Worm (Caenorhabditis elegans) whole organism, young adult: ENCODE data around the gene C34C6.9.

ENCODE experiments used
- B0336.3 ChIP-seq: fragments of 200-800 bp; sonication (Bioruptor generic); IDR thresholded peaks from 2 replicates; pipeline ENCODE4 v1.3.6; 2022; ENCODE audit warnings: missing genetic modification characterization, missing compliant biosample characterization
- D2030.7 ChIP-seq: fragments of 200-800 bp; sonication (Bioruptor generic); IDR thresholded peaks from 2 replicates; pipeline ENCODE4 v1.3.6; 2022; ENCODE audit warnings: missing genetic modification reagents, missing genetic modification characterization, missing compliant biosample characterization
- F22D6.2 ChIP-seq: sonication (generic microtip); optimal IDR thresholded peaks from 2 replicates; lab custom pipeline; 2016; ENCODE audit warnings: mild to moderate bottlenecking, missing genetic modification characterization, missing compliant biosample characterization
- F55B11.4 ChIP-seq: sonication (generic microtip); optimal IDR thresholded peaks from 2 replicates; lab custom pipeline; 2016; ENCODE audit warnings: missing compliant biosample characterization, missing genetic modification characterization, borderline replicate concordance; ENCODE audit not compliant: insufficient read depth
- F57A8.1 ChIP-seq: fragments of 200-800 bp; sonication (Bioruptor generic); optimal IDR thresholded peaks from 2 replicates; lab custom pipeline; 2018; ENCODE audit warnings: mild to moderate bottlenecking, missing genetic modification characterization, moderate library complexity, missing compliant biosample characterization
- K12H6.12 ChIP-seq: fragments of 200-800 bp; sonication (Bioruptor generic); optimal IDR thresholded peaks from 2 replicates; lab custom pipeline; 2018; ENCODE audit warnings: mild to moderate bottlenecking, missing genetic modification characterization, missing compliant biosample characterization
- T07F8.4 ChIP-seq: sonication (generic microtip); optimal IDR thresholded peaks from 2 replicates; lab custom pipeline; 2016; ENCODE audit warnings: mild to moderate bottlenecking, missing genetic modification characterization, moderate library complexity, missing compliant biosample characterization
- Y53G8AR.9 ChIP-seq: fragments of 200-800 bp; sonication (Bioruptor generic); conservative IDR thresholded peaks from 2 replicates; pipeline ENCODE4 v1.3.6; 2022; ENCODE audit warnings: missing genetic modification reagents, missing genetic modification characterization, missing compliant biosample characterization
- Y56A3A.18 ChIP-seq: fragments of 200-800 bp; sonication (Bioruptor generic); IDR thresholded peaks from 2 replicates; pipeline ENCODE4 v1.3.6; 2022; ENCODE audit warnings: missing genetic modification reagents, missing genetic modification characterization, missing compliant biosample characterization
- Y79H2A.3 ChIP-seq: fragments of 200-800 bp; sonication (Bioruptor generic); conservative IDR thresholded peaks from 2 replicates; pipeline ENCODE4 v1.3.6; 2022; ENCODE audit warnings: missing genetic modification reagents, missing genetic modification characterization, missing compliant biosample characterization
- Y95B8A.8 ChIP-seq: fragments of 200-800 bp; sonication (Bioruptor generic); IDR thresholded peaks from 2 replicates; pipeline ENCODE4 v1.3.6; 2022; ENCODE audit warnings: missing genetic modification reagents, missing genetic modification characterization, missing compliant biosample characterization
- ama-1 ChIP-seq, 3 experiments: fragments of 150-350 bp in 1 of 3; sonication (generic microtip) in 2 of 3; optimal IDR thresholded peaks; 2 replicates each; lab custom pipeline; 2014 to 2018; ENCODE audit warnings: missing biosample characterization in 2 of 3, missing genetic modification characterization in 2 of 3, missing genetic modification reagents in 2 of 3
- atf-7 ChIP-seq: sonication (generic microtip); optimal IDR thresholded peaks from 2 replicates; lab custom pipeline; 2017; ENCODE audit warnings: mild to moderate bottlenecking, missing genetic modification characterization, missing compliant biosample characterization
- attf-6 ChIP-seq: fragments of 200-800 bp; sonication (Bioruptor generic); IDR thresholded peaks from 2 replicates; pipeline ENCODE4 v1.3.6; 2022; ENCODE audit warnings: missing genetic modification reagents, missing genetic modification characterization, missing compliant biosample characterization
- bed-2 ChIP-seq: fragments of 200-800 bp; sonication (Bioruptor generic); IDR thresholded peaks from 2 replicates; pipeline ENCODE4 v1.3.6; 2022; ENCODE audit warnings: missing genetic modification reagents, missing genetic modification characterization, missing compliant biosample characterization
- cebp-1 ChIP-seq, 2 experiments: fragments of 200-800 bp in 1 of 2; sonication (Bioruptor generic) in 1 of 2; sonication (generic microtip) in 1 of 2; IDR thresholded peaks in 1 of 2; optimal IDR thresholded peaks in 1 of 2; 2 replicates each; pipeline versions ENCODE4 v1.3.6 to Lab custom; 2017 to 2022; ENCODE audit warnings: missing compliant biosample characterization in 2 of 2, missing genetic modification characterization in 2 of 2, mild to moderate bottlenecking in 1 of 2, missing genetic modification reagents in 1 of 2, moderate library complexity in 1 of 2
- ceh-100 ChIP-seq: fragments of 200-800 bp; sonication (Bioruptor generic); IDR thresholded peaks from 2 replicates; pipeline ENCODE4 v1.3.6; 2022; ENCODE audit warnings: missing genetic modification reagents, missing genetic modification characterization, missing compliant biosample characterization
- ceh-27 ChIP-seq: fragments of 200-800 bp; sonication (Bioruptor generic); optimal IDR thresholded peaks from 2 replicates; lab custom pipeline; 2018; ENCODE audit warnings: mild to moderate bottlenecking, missing genetic modification characterization, moderate library complexity, missing compliant biosample characterization
- ceh-40 ChIP-seq: fragments of 200-800 bp; sonication (Bioruptor generic); IDR thresholded peaks from 2 replicates; pipeline ENCODE4 v1.3.6; 2022; ENCODE audit warnings: missing genetic modification characterization, missing compliant biosample characterization
- ceh-58 ChIP-seq: fragments of 200-800 bp; sonication (Bioruptor generic); IDR thresholded peaks from 2 replicates; pipeline ENCODE4 v1.3.6; 2022; ENCODE audit warnings: missing genetic modification characterization, missing compliant biosample characterization
- ceh-79 ChIP-seq: sonication (generic microtip); optimal IDR thresholded peaks from 2 replicates; lab custom pipeline; 2017; ENCODE audit warnings: mild to moderate bottlenecking, missing genetic modification characterization, missing compliant biosample characterization
- egrh-3 ChIP-seq: fragments of 200-800 bp; sonication (Bioruptor generic); IDR thresholded peaks from 2 replicates; pipeline ENCODE4 v1.3.6; 2022; ENCODE audit warnings: missing genetic modification reagents, missing genetic modification characterization, missing compliant biosample characterization
- ets-4 ChIP-seq: fragments of 200-800 bp; sonication (Bioruptor generic); optimal IDR thresholded peaks from 2 replicates; lab custom pipeline; 2018; ENCODE audit warnings: mild to moderate bottlenecking, missing genetic modification characterization, missing compliant biosample characterization
- gei-17 ChIP-seq: fragments of 200-800 bp; sonication (Bioruptor generic); optimal IDR thresholded peaks from 2 replicates; lab custom pipeline; 2018; ENCODE audit warnings: mild to moderate bottlenecking, missing genetic modification characterization, missing compliant biosample characterization
- him-1 ChIP-seq: sonication (generic microtip); optimal IDR thresholded peaks from 2 replicates; lab custom pipeline; 2016; ENCODE audit warnings: missing genotype, missing genetic modification reagents, missing genetic modification characterization, missing compliant biosample characterization
- hlh-12 ChIP-seq: sonication (generic microtip); optimal IDR thresholded peaks from 2 replicates; lab custom pipeline; 2016; ENCODE audit warnings: missing genetic modification characterization, missing compliant biosample characterization
- hlh-26 ChIP-seq: fragments of 200-800 bp; sonication (Bioruptor generic); conservative IDR thresholded peaks from 2 replicates; pipeline ENCODE4 v1.3.6; 2022; ENCODE audit warnings: missing genetic modification reagents, missing genetic modification characterization, missing compliant biosample characterization
- hrde-1 ChIP-seq: sonication (generic microtip); optimal IDR thresholded peaks from 2 replicates; lab custom pipeline; 2016; ENCODE audit warnings: missing genetic modification characterization, mild to moderate bottlenecking, missing compliant biosample characterization, moderate library complexity, missing genotype, missing genetic modification reagents, borderline replicate concordance
- hsf-1 ChIP-seq: fragments of 200-800 bp; sonication (Bioruptor generic); IDR thresholded peaks from 2 replicates; pipeline ENCODE4 v1.3.6; 2022; ENCODE audit warnings: missing genetic modification reagents, missing genetic modification characterization, missing compliant biosample characterization
- let-526 ChIP-seq: fragments of 200-800 bp; sonication (Bioruptor generic); IDR thresholded peaks from 2 replicates; pipeline ENCODE4 v1.3.6; 2022; ENCODE audit warnings: missing genetic modification reagents, missing genetic modification characterization, missing compliant biosample characterization
- lin-26 ChIP-seq: fragments of 200-800 bp; sonication (Bioruptor generic); IDR thresholded peaks from 2 replicates; pipeline ENCODE4 v1.3.6; 2022; ENCODE audit warnings: missing genetic modification reagents, missing genetic modification characterization, missing compliant biosample characterization
- lin-40 ChIP-seq: sonication (generic microtip); optimal IDR thresholded peaks from 2 replicates; lab custom pipeline; 2016; ENCODE audit warnings: missing genetic modification characterization, mild to moderate bottlenecking, missing compliant biosample characterization, missing genotype, missing genetic modification reagents
- lin-54 ChIP-seq: fragments of 200-800 bp; sonication (Bioruptor generic); optimal IDR thresholded peaks from 2 replicates; lab custom pipeline; 2018; ENCODE audit warnings: mild to moderate bottlenecking, missing genetic modification characterization, missing compliant biosample characterization
- lsl-1 ChIP-seq: fragments of 200-800 bp; sonication (Bioruptor generic); optimal IDR thresholded peaks from 2 replicates; lab custom pipeline; 2018; ENCODE audit warnings: mild to moderate bottlenecking, missing genetic modification characterization, moderate library complexity, missing compliant biosample characterization
- madf-6 ChIP-seq: fragments of 200-800 bp; sonication (Bioruptor generic); IDR thresholded peaks from 2 replicates; pipeline ENCODE4 v1.3.6; 2022; ENCODE audit warnings: missing genetic modification reagents, missing genetic modification characterization, missing compliant biosample characterization
- mes-4 ChIP-seq: sonication (generic microtip); optimal IDR thresholded peaks from 2 replicates; lab custom pipeline; 2016; ENCODE audit warnings: missing genotype, missing genetic modification characterization, missing compliant biosample characterization
- mxl-1 ChIP-seq: sonication (generic microtip); optimal IDR thresholded peaks from 2 replicates; lab custom pipeline; 2016; ENCODE audit warnings: missing genetic modification characterization, missing compliant biosample characterization
- nhr-27 ChIP-seq: fragments of 200-800 bp; sonication (Bioruptor generic); optimal IDR thresholded peaks from 2 replicates; lab custom pipeline; 2018; ENCODE audit warnings: mild to moderate bottlenecking, missing genetic modification characterization, moderate library complexity, missing compliant biosample characterization
- snpc-1.3 ChIP-seq: sonication (generic microtip); optimal IDR thresholded peaks from 2 replicates; lab custom pipeline; 2017; ENCODE audit warnings: missing genetic modification characterization, mild to moderate bottlenecking, missing compliant biosample characterization, antibody characterized with exemption, moderate library complexity, missing genotype, missing genetic modification reagents; ENCODE audit not compliant: insufficient read depth
- unc-130 ChIP-seq: sonication (generic microtip); optimal IDR thresholded peaks from 2 replicates; lab custom pipeline; 2016; ENCODE audit warnings: missing genetic modification reagents, missing genetic modification characterization, missing compliant biosample characterization
- ztf-18 ChIP-seq: sonication (generic microtip); optimal IDR thresholded peaks from 2 replicates; lab custom pipeline; 2016; ENCODE audit warnings: missing genotype, mild to moderate bottlenecking, missing genetic modification characterization, missing compliant biosample characterization
- ztf-25 ChIP-seq: fragments of 200-800 bp; sonication (Bioruptor generic); IDR thresholded peaks from 2 replicates; pipeline ENCODE4 v1.3.6; 2022; ENCODE audit warnings: missing genetic modification reagents, missing genetic modification characterization, missing compliant biosample characterization
- ztf-26 ChIP-seq: sonication (generic microtip); optimal IDR thresholded peaks from 2 replicates; lab custom pipeline; 2017; ENCODE audit warnings: missing genetic modification characterization, missing compliant biosample characterization
- ztf-28 ChIP-seq: fragments of 200-800 bp; sonication (Bioruptor generic); IDR thresholded peaks from 2 replicates; pipeline ENCODE4 v1.3.6; 2022; ENCODE audit warnings: missing genetic modification reagents, missing genetic modification characterization, missing compliant biosample characterization
- ztf-6 ChIP-seq: fragments of 200-800 bp; sonication (Bioruptor generic); IDR thresholded peaks from 2 replicates; pipeline ENCODE4 v1.3.6; 2022; ENCODE audit warnings: missing genetic modification reagents, missing genetic modification characterization, missing compliant biosample characterization

C34C6.9 gene

ce11 chrII:8726700-8727099, 41.0 kb downstream of the C34C6.9 start, which contains the start of gene T01B7.9:
T01B7.9 (minus strand) TSS chrII:8726800.
- no peak for TF ChIP-seq ets-4 (GFP tag; lab: Kevin White, UChicago)
- TF ChIP-seq D2030.7 (GFP tag; lab: Robert Waterston, UW): no peak
- TF ChIP-seq Y79H2A.3 (GFP tag; lab: Robert Waterston, UW): no peak
- TF ChIP-seq ceh-58 (GFP tag; lab: Robert Waterston, UW): no peak
- no peak for TF ChIP-seq mes-4 (tag; lab: Kevin White, UChicago)
- no peak for TF ChIP-seq mxl-1 (tag; lab: Kevin White, UChicago)
- TF ChIP-seq ztf-6 (GFP tag; lab: Robert Waterston, UW): no peak
- TF ChIP-seq Y95B8A.8 (GFP tag; lab: Robert Waterston, UW): no peak
- TF ChIP-seq atf-7 (tag; lab: Kevin White, UChicago): no peak
- TF ChIP-seq lin-26: no peak
- no peak for TF ChIP-seq ceh-40 (GFP tag; lab: Robert Waterston, UW)
- no peak for TF ChIP-seq Y53G8AR.9 (GFP tag; lab: Robert Waterston, UW)
- no peak for TF ChIP-seq him-1
- no peak for TF ChIP-seq ceh-79 (tag; lab: Kevin White, UChicago)
- no peak for TF ChIP-seq hsf-1 (GFP tag; lab: Robert Waterston, UW)
- no peak for TF ChIP-seq T07F8.4
- no peak for TF ChIP-seq unc-130 (GFP tag; lab: Kevin White, UChicago)
- TF ChIP-seq lin-54 (GFP tag; lab: Kevin White, UChicago): no peak
- no peak for TF ChIP-seq ceh-27

DNA sequence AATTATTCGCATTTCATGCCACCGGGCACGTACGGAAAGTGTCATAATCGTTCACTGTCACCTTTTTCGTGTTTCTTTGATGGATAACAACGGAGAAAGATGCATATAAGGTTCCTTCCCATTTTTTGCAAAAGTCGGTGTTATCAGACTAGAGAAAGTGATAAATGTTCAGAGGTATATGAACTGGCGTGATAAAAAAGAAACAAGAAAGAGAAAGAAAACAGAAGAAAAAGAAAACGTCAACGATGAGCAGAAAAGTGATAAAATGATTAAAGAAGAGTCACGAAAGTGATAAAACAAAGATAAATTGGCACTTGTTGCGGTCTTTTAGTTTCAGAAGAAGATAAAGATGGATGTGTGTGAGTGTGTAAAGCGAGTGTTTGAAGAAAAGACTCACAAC, 44.6 kb downstream of the C34C6.9 start:
- TF ChIP-seq snpc-1.3: no peak
- TF ChIP-seq ztf-28 (GFP tag; lab: Robert Waterston, UW): no peak
- TF ChIP-seq ztf-25 (GFP tag; lab: Robert Waterston, UW): no peak
- no peak for TF ChIP-seq ceh-100
- no peak for TF ChIP-seq gei-17 (GFP tag; lab: Kevin White, UChicago)
- no peak for TF ChIP-seq lsl-1 (GFP tag; lab: Kevin White, UChicago)
- TF ChIP-seq K12H6.12 (tag; lab: Kevin White, UChicago): no peak
- TF ChIP-seq F55B11.4: no peak
- no peak for TF ChIP-seq ztf-26 (tag; lab: Kevin White, UChicago)
- TF ChIP-seq B0336.3 (GFP tag; lab: Robert Waterston, UW): no peak
- TF ChIP-seq nhr-27 (tag; lab: Kevin White, UChicago): no peak
- TF ChIP-seq lin-40 (tag; lab: Kevin White, UChicago): no peak
- no peak for TF ChIP-seq mxl-1 (tag; lab: Kevin White, UChicago)
- no peak for TF ChIP-seq madf-6
- no peak for TF ChIP-seq bed-2 (GFP tag; lab: Robert Waterston, UW)
- TF ChIP-seq, all 124 proteins: peak for 0

ce11 chrII:8730960-8731693, 45.4 kb downstream of the C34C6.9 start:
- TF ChIP-seq ceh-79 (tag; lab: Kevin White, UChicago): no peak
- no peak for TF ChIP-seq hrde-1 (tag; lab: Kevin White, UChicago)
- no peak for TF ChIP-seq egrh-3 (GFP tag; lab: Robert Waterston, UW)
- TF ChIP-seq ets-4 (GFP tag; lab: Kevin White, UChicago): no peak
- no peak for TF ChIP-seq lin-54 (GFP tag; lab: Kevin White, UChicago)
- no peak for TF ChIP-seq ztf-18 (tag; lab: Kevin White, UChicago)
- TF ChIP-seq hlh-26 (GFP tag; lab: Robert Waterston, UW): no peak
- TF ChIP-seq F57A8.1 (GFP tag; lab: Kevin White, UChicago): no peak
- no peak for TF ChIP-seq Y56A3A.18 (GFP tag; lab: Robert Waterston, UW)
- no peak for TF ChIP-seq let-526 (GFP tag; lab: Robert Waterston, UW)
- no peak for TF ChIP-seq mes-4 (tag; lab: Kevin White, UChicago)
- no peak for TF ChIP-seq hlh-12 (tag; lab: Kevin White, UChicago)
- TF ChIP-seq F22D6.2 (tag; lab: Kevin White, UChicago): no peak
- TF ChIP-seq Y79H2A.3 (GFP tag; lab: Robert Waterston, UW): no peak
- no peak for TF ChIP-seq ama-1 (optimal IDR thresholded peaks at IDR 0.05; lab: Kevin White, UChicago)
- no peak for TF ChIP-seq ama-1 (GFP tag; optimal IDR thresholded peaks at IDR 0.05; lab: Kevin White, UChicago)
- TF ChIP-seq attf-6 (GFP tag; lab: Robert Waterston, UW): no peak
- no peak for TF ChIP-seq cebp-1 (GFP tag; IDR thresholded peaks at IDR 0.05; lab: Robert Waterston, UW)
- TF ChIP-seq cebp-1 (tag; optimal IDR thresholded peaks at IDR 0.05; lab: Kevin White, UChicago): no peak
